Fruit fly (Drosophila melanogaster) whole organism, embryonic: ENCODE data around the gene Smvt.

Source experiments
- CG10543 ChIP-seq: fragments of 200-800 bp; sonication (Bioruptor generic); optimal IDR thresholded peaks from 3 replicates; lab custom pipeline; 2017; ENCODE audit warnings: missing biosample characterization, mild to moderate bottlenecking, missing genetic modification characterization, moderate library complexity
- CG13287 ChIP-seq: fragments of 200-800 bp; sonication (Bioruptor generic); IDR thresholded peaks from 2 replicates; pipeline ENCODE4 v1.3.6; 2022; ENCODE audit warnings: missing biosample characterization, missing genetic modification characterization; ENCODE audit not compliant: partially characterized antibody
- CG13296 ChIP-seq: fragments of 200-800 bp; sonication (Bioruptor generic); optimal IDR thresholded peaks from 3 replicates; lab custom pipeline; 2018; ENCODE audit warnings: missing biosample characterization, mild to moderate bottlenecking, missing genetic modification characterization
- CG13775 ChIP-seq: fragments of 200-800 bp; sonication (Bioruptor generic); optimal IDR thresholded peaks from 3 replicates; lab custom pipeline; 2017; ENCODE audit warnings: missing biosample characterization, mild to moderate bottlenecking, missing genetic modification characterization
- CG13894 ChIP-seq: fragments of 200-800 bp; sonication (Bioruptor generic); optimal IDR thresholded peaks from 3 replicates; lab custom pipeline; 2018; ENCODE audit warnings: missing biosample characterization, mild to moderate bottlenecking, missing genetic modification characterization, moderate library complexity
- CG1647 ChIP-seq: fragments of 200-800 bp; sonication (Bioruptor generic); optimal IDR thresholded peaks from 3 replicates; lab custom pipeline; 2016; ENCODE audit warnings: missing biosample characterization, missing genetic modification characterization
- CG17328 ChIP-seq: fragments of 200-800 bp; sonication (Bioruptor generic); IDR thresholded peaks from 2 replicates; pipeline ENCODE4 v1.3.6; 2022; ENCODE audit warnings: missing biosample characterization, missing genetic modification characterization
- CG17802 ChIP-seq: fragments of 200-800 bp; sonication (Bioruptor generic); optimal IDR thresholded peaks from 2 replicates; lab custom pipeline; 2018; ENCODE audit warnings: missing biosample characterization, mild to moderate bottlenecking, missing genetic modification characterization, moderate library complexity
- CG18262 ChIP-seq: fragments of 200-800 bp; optimal IDR thresholded peaks from 3 replicates; lab custom pipeline; 2019; ENCODE audit warnings: missing biosample characterization, mild to moderate bottlenecking, missing genetic modification characterization, moderate library complexity
- CG1832 ChIP-seq: fragments of 200-800 bp; sonication (Bioruptor generic); optimal IDR thresholded peaks from 2 replicates; lab custom pipeline; 2017; ENCODE audit warnings: missing biosample characterization, mild to moderate bottlenecking, missing genetic modification characterization, inconsistent platforms
- CG2875 ChIP-seq: fragments of 200-800 bp; sonication (Bioruptor generic); optimal IDR thresholded peaks from 2 replicates; lab custom pipeline; 2017; ENCODE audit warnings: missing biosample characterization, mild to moderate bottlenecking, missing genetic modification characterization, missing genetic modification reagents
- CG31224 ChIP-seq: fragments of 200-800 bp; sonication (Bioruptor generic); IDR thresholded peaks from 2 replicates; pipeline ENCODE4 v1.3.6; 2022; ENCODE audit warnings: missing biosample characterization, missing genetic modification characterization
- CG34224 ChIP-seq: fragments of 200-800 bp; sonication (Bioruptor generic); IDR thresholded peaks from 3 replicates; pipeline ENCODE4 v1.3.6; 2022; ENCODE audit warnings: missing biosample characterization, missing genetic modification characterization; ENCODE audit not compliant: partially characterized antibody
- CG3995 ChIP-seq: fragments of 200-800 bp; sonication (Bioruptor generic); optimal IDR thresholded peaks from 3 replicates; lab custom pipeline; 2016; ENCODE audit warnings: missing biosample characterization, missing genetic modification characterization
- CG4617 ChIP-seq: fragments of 200-800 bp; sonication (Bioruptor generic); optimal IDR thresholded peaks from 3 replicates; lab custom pipeline; 2016; ENCODE audit warnings: missing biosample characterization, missing genetic modification characterization, borderline replicate concordance
- CG7786 ChIP-seq: fragments of 200-800 bp; sonication (Bioruptor generic); optimal IDR thresholded peaks from 2 replicates; lab custom pipeline; 2016; ENCODE audit warnings: missing biosample characterization, missing genetic modification characterization
- CG9797 ChIP-seq: fragments of 200-800 bp; sonication (Bioruptor generic); optimal IDR thresholded peaks from 3 replicates; lab custom pipeline; 2018; ENCODE audit warnings: missing biosample characterization, mild to moderate bottlenecking, missing genetic modification characterization
- CHES-1-like ChIP-seq: fragments of 200-800 bp; sonication (Bioruptor generic); optimal IDR thresholded peaks from 2 replicates; lab custom pipeline; 2016; ENCODE audit warnings: missing biosample characterization, missing genetic modification characterization
- CTCF ChIP-seq: fragments of 200-800 bp; sonication (Bioruptor generic); optimal IDR thresholded peaks from 2 replicates; lab custom pipeline; 2017; ENCODE audit warnings: missing biosample characterization, mild to moderate bottlenecking, missing genetic modification characterization, moderate library complexity
- D19B ChIP-seq: fragments of 200-800 bp; sonication (Bioruptor generic); optimal IDR thresholded peaks from 2 replicates; lab custom pipeline; 2017; ENCODE audit warnings: missing biosample characterization, mild to moderate bottlenecking, missing genetic modification characterization
- Dip3 ChIP-seq: fragments of 200-800 bp; sonication (Bioruptor generic); optimal IDR thresholded peaks from 3 replicates; lab custom pipeline; 2016; ENCODE audit warnings: missing biosample characterization, missing genetic modification characterization
- Fer2 ChIP-seq: fragments of 200-800 bp; sonication (Bioruptor generic); optimal IDR thresholded peaks from 2 replicates; lab custom pipeline; 2018; ENCODE audit warnings: missing biosample characterization, mild to moderate bottlenecking, missing genetic modification characterization, moderate library complexity
- Kr ChIP-seq: fragments of 200-800 bp; sonication (Bioruptor generic); optimal IDR thresholded peaks from 2 replicates; lab custom pipeline; 2017; ENCODE audit warnings: missing biosample characterization, mild to moderate bottlenecking, missing genetic modification characterization
- Meics ChIP-seq: fragments of 200-800 bp; sonication (Bioruptor generic); optimal IDR thresholded peaks from 2 replicates; lab custom pipeline; 2017; ENCODE audit warnings: missing biosample characterization, mild to moderate bottlenecking, missing genetic modification characterization
- NFAT ChIP-seq: fragments of 200-800 bp; sonication (Bioruptor generic); IDR thresholded peaks from 2 replicates; pipeline ENCODE4 v1.3.6; 2022; ENCODE audit warnings: missing biosample characterization, missing genetic modification characterization
- NK7.1 ChIP-seq: fragments of 200-800 bp; sonication (Bioruptor generic); optimal IDR thresholded peaks from 3 replicates; lab custom pipeline; 2016; ENCODE audit warnings: missing biosample characterization, missing genetic modification characterization
- PHDP ChIP-seq: fragments of 200-800 bp; sonication (Bioruptor generic); optimal IDR thresholded peaks from 3 replicates; lab custom pipeline; 2018; ENCODE audit warnings: missing biosample characterization, mild to moderate bottlenecking, missing genetic modification characterization, moderate library complexity
- Six4 ChIP-seq: fragments of 200-800 bp; sonication (Bioruptor generic); optimal IDR thresholded peaks from 2 replicates; lab custom pipeline; 2016; ENCODE audit warnings: missing biosample characterization, missing genetic modification characterization
- Sox100B ChIP-seq: fragments of 200-800 bp; sonication (Bioruptor generic); optimal IDR thresholded peaks from 3 replicates; lab custom pipeline; 2018; ENCODE audit warnings: missing biosample characterization, mild to moderate bottlenecking, missing genetic modification characterization
- Taf1 ChIP-seq: fragments of 200-800 bp; sonication (Bioruptor generic); IDR thresholded peaks from 2 replicates; pipeline ENCODE4 v1.3.6; 2022; ENCODE audit warnings: missing biosample characterization, missing genetic modification characterization
- Tbp ChIP-seq: fragments of >200 bp; optimal IDR thresholded peaks from 2 replicates; lab custom pipeline; 2018; ENCODE audit warnings: missing biosample characterization, missing genetic modification characterization
- Xbp1 ChIP-seq: fragments of 200-800 bp; sonication (Bioruptor generic); optimal IDR thresholded peaks from 3 replicates; lab custom pipeline; 2016; ENCODE audit warnings: missing biosample characterization, mild to moderate bottlenecking, missing genetic modification characterization
- aop ChIP-seq: fragments of 200-800 bp; sonication (Bioruptor generic); IDR thresholded peaks from 2 replicates; pipeline ENCODE4 v1.3.6; 2022; ENCODE audit warnings: missing biosample characterization, missing genetic modification characterization
- az2 ChIP-seq: fragments of 200-800 bp; sonication (Bioruptor generic); optimal IDR thresholded peaks from 3 replicates; lab custom pipeline; 2016; ENCODE audit warnings: missing biosample characterization, missing genetic modification characterization
- bcd ChIP-seq: fragments of 200-800 bp; sonication (Bioruptor generic); optimal IDR thresholded peaks from 2 replicates; lab custom pipeline; 2017; ENCODE audit warnings: missing biosample characterization, mild to moderate bottlenecking, missing genetic modification characterization
- corto ChIP-seq: fragments of 200-800 bp; sonication (Bioruptor generic); optimal IDR thresholded peaks from 2 replicates; lab custom pipeline; 2016; ENCODE audit warnings: missing biosample characterization, mild to moderate bottlenecking, missing genetic modification characterization, moderate library complexity
- crc ChIP-seq: fragments of 200-800 bp; sonication (Bioruptor generic); optimal IDR thresholded peaks from 2 replicates; lab custom pipeline; 2016; ENCODE audit warnings: missing biosample characterization, missing genetic modification characterization
- croc ChIP-seq: fragments of 200-800 bp; sonication (Bioruptor generic); conservative IDR thresholded peaks from 3 replicates; pipeline ENCODE4 v1.3.6; 2022; ENCODE audit warnings: missing biosample characterization, missing genetic modification characterization
- crp ChIP-seq, 2 experiments: fragments of 200-800 bp; sonication (Bioruptor generic); optimal IDR thresholded peaks; 2 replicates in 1 of 2; 3 replicates in 1 of 2; lab custom pipeline; 2017; ENCODE audit warnings: missing biosample characterization in 2 of 2, missing genetic modification characterization in 2 of 2, mild to moderate bottlenecking in 1 of 2, moderate library complexity in 1 of 2
- fd64A ChIP-seq: fragments of 200-800 bp; sonication (Bioruptor generic); optimal IDR thresholded peaks from 3 replicates; lab custom pipeline; 2018; ENCODE audit warnings: missing biosample characterization, mild to moderate bottlenecking, missing genetic modification characterization
- fru ChIP-seq: fragments of >200 bp; optimal IDR thresholded peaks from 2 replicates; lab custom pipeline; 2017
- gce ChIP-seq: fragments of 200-800 bp; sonication (Bioruptor generic); IDR thresholded peaks from 3 replicates; pipeline ENCODE4 v1.3.6; 2022; ENCODE audit warnings: missing biosample characterization, missing genetic modification characterization
- gsb-n ChIP-seq: fragments of 200-800 bp; sonication (Bioruptor generic); optimal IDR thresholded peaks from 3 replicates; lab custom pipeline; 2018; ENCODE audit warnings: missing biosample characterization, mild to moderate bottlenecking, missing genetic modification characterization
- gt ChIP-seq: fragments of 200-800 bp; sonication (Bioruptor generic); IDR thresholded peaks from 2 replicates; pipeline ENCODE4 v1.3.6; 2022; ENCODE audit warnings: missing biosample characterization, missing genetic modification characterization
- klu ChIP-seq: fragments of 200-800 bp; sonication (Bioruptor generic); IDR thresholded peaks from 2 replicates; pipeline ENCODE4 v1.3.6; 2022; ENCODE audit warnings: missing biosample characterization, missing genetic modification characterization
- lab ChIP-seq: fragments of 200-800 bp; sonication (Bioruptor generic); optimal IDR thresholded peaks from 3 replicates; lab custom pipeline; 2017; ENCODE audit warnings: missing biosample characterization, missing genetic modification characterization, mild to moderate bottlenecking, moderate library complexity, missing genetic modification reagents
- lov ChIP-seq, 2 experiments: fragments of 200-800 bp in 1 of 2; fragments of >200 bp in 1 of 2; sonication (Bioruptor generic) in 1 of 2; IDR thresholded peaks in 1 of 2; optimal IDR thresholded peaks in 1 of 2; 2 replicates in 1 of 2; 3 replicates in 1 of 2; pipeline versions ENCODE4 v1.3.6 to Lab custom; 2017 to 2022; ENCODE audit warnings: missing biosample characterization in 1 of 2, missing genetic modification characterization in 1 of 2
- luna ChIP-seq: fragments of 200-800 bp; sonication (Bioruptor generic); optimal IDR thresholded peaks from 2 replicates; lab custom pipeline; 2016; ENCODE audit warnings: missing biosample characterization, missing genetic modification characterization
- pita ChIP-seq: fragments of 200-800 bp; sonication (Bioruptor generic); optimal IDR thresholded peaks from 2 replicates; lab custom pipeline; 2017; ENCODE audit warnings: missing biosample characterization, mild to moderate bottlenecking, missing genetic modification characterization
- shn ChIP-seq: fragments of 200-800 bp; sonication (Bioruptor generic); optimal IDR thresholded peaks from 3 replicates; lab custom pipeline; 2016; ENCODE audit warnings: missing biosample characterization, missing genetic modification characterization
- ssp ChIP-seq: fragments of 200-800 bp; sonication (Bioruptor generic); IDR thresholded peaks from 2 replicates; pipeline ENCODE4 v1.3.6; 2022; ENCODE audit warnings: missing biosample characterization, missing genetic modification characterization
- tgo ChIP-seq: fragments of 200-800 bp; sonication (Bioruptor generic); IDR thresholded peaks from 3 replicates; pipeline ENCODE4 v1.3.6; 2022; ENCODE audit warnings: missing biosample characterization, missing genetic modification characterization

Smvt gene

dm6 chr3R:31745629-31746081 is 15.7 kb downstream of the Smvt start, which contains the start of gene awd (continued):
- TF ChIP-seq pita (no peak), CG34224 (GFP tag; lab: Robert Waterston, UW) (no peak; the same call in 2 of the 3 replicates), CG4617 (peak; percentile 48), luna (GFP tag; lab: Kevin White, UChicago) (no peak), CG13775 (GFP tag; lab: Kevin White, UChicago) (no peak), bcd (GFP tag; lab: Kevin White, UChicago) (no peak), CG13894 (tag; lab: Kevin White, UChicago) (no peak), CG10543 (GFP tag; lab: Kevin White, UChicago) (peak; percentile 46), CHES-1-like (GFP tag; lab: Kevin White, UChicago) (peak; percentile 52), CG3995 (GFP tag; lab: Kevin White, UChicago) (peak; percentile 27), CG2875 (GFP tag; lab: Kevin White, UChicago) (no peak), NK7.1 (GFP tag; lab: Kevin White, UChicago) (no peak), CG31224 (no peak), Taf1 (GFP tag; lab: Robert Waterston, UW) (no peak), az2 (GFP tag; lab: Kevin White, UChicago) (no peak), CG17802 (no peak), crc (GFP tag; lab: Kevin White, UChicago) (no peak), Sox100B (GFP tag; lab: Kevin White, UChicago) (no peak), CG7786 (no peak), PHDP (tag; lab: Kevin White, UChicago) (no peak), crp (GFP tag; optimal IDR thresholded peaks at IDR 0.05; lab: Kevin White, UChicago) (peak in 1 of 2 experiments; percentile 28), gce (GFP tag; lab: Robert Waterston, UW) (no peak), fd64A (GFP tag; lab: Kevin White, UChicago) (no peak), Fer2 (no peak), lov (optimal IDR thresholded peaks at IDR 0.05; lab: Kevin White, UChicago) (no peak), lov (GFP tag; IDR thresholded peaks at IDR 0.05; lab: Robert Waterston, UW) (peak; percentile 28; the same call in 1 of the 3 replicates), corto (GFP tag; lab: Kevin White, UChicago) (no peak), Kr (GFP tag; lab: Kevin White, UChicago) (no peak), tgo (GFP tag; lab: Robert Waterston, UW) (no peak), Tbp (GFP tag; lab: Kevin White, UChicago) (no peak), Meics (no peak), CG1832 (GFP tag; lab: Kevin White, UChicago) (no peak), aop (GFP tag; lab: Robert Waterston, UW) (no peak), fru (lab: Kevin White, UChicago) (no peak), CG1647 (GFP tag; lab: Kevin White, UChicago) (no peak), CG13287 (peak; percentile 23; the same call in 1 of the 2 replicates), CG17328 (no peak), ssp (GFP tag; lab: Robert Waterston, UW) (no peak), gsb-n (tag; lab: Kevin White, UChicago) (no peak), Dip3 (GFP tag; lab: Kevin White, UChicago) (no peak), klu (no peak), NFAT (GFP tag; lab: Robert Waterston, UW) (peak; percentile 14; the same call in 1 of the 2 replicates), Six4 (no peak), CG9797 (GFP tag; lab: Kevin White, UChicago) (peak; percentile 88), gt (GFP tag; lab: Robert Waterston, UW) (no peak), Xbp1 (GFP tag; lab: Kevin White, UChicago) (no peak), lab (GFP tag; lab: Kevin White, UChicago) (no peak), CTCF (GFP tag; lab: Kevin White, UChicago) (no peak), shn (GFP tag; lab: Kevin White, UChicago) (no peak), croc (GFP tag; lab: Robert Waterston, UW) (no peak), CG18262 (tag; lab: Kevin White, UChicago) (no peak), CG13296 (GFP tag; lab: Kevin White, UChicago) (no peak), D19B (GFP tag; lab: Kevin White, UChicago) (no peak)
